Worm (Caenorhabditis elegans): ENCODE measurements around the gene nhr-238.

DNA sequence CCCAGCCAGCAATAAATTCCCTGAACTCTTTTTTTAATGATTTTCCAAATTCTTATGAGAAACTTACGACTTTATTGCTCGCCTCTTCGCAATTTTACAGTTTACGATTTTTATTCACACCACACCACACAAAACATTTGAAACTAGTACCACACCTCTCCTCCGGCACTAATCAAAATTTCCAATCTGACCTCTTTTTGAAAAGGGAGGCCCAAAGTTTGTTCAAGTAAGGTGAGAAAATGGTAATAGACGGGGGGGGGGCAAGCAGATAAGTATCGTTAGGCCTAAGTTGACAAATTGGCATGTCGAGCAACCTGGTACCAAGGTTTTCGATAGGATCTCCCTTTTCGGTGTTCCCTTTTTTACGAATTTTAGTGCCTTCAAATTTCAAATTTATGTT is 49.4 kb downstream of the nhr-238 start:
- TF ChIP-seq B0310.2 (tag; optimal IDR thresholded peaks at IDR 0.05): no peak
- TF ChIP-seq tbx-11 (GFP tag; IDR thresholded peaks at IDR 0.05): no peak
- TF ChIP-seq ceh-36 (tag; optimal IDR thresholded peaks at IDR 0.05): no peak
- no peak for TF ChIP-seq ama-1 (optimal IDR thresholded peaks at IDR 0.05)
